Fruit fly (Drosophila melanogaster) whole organism, embryonic: ENCODE results near the gene CG9837.
A peak's percentile ranks its signal among the peaks of the same experiment; 100 is the strongest.

ENCODE experiments used
- Ada2b ChIP-seq: fragments of 200-800 bp; sonication (Bioruptor generic); IDR thresholded peaks from 2 replicates; pipeline ENCODE4 v1.3.6; 2022; ENCODE audit warnings: missing biosample characterization, missing genetic modification characterization
- B-H1 ChIP-seq: fragments of 200-800 bp; sonication (Bioruptor generic); IDR thresholded peaks from 3 replicates; pipeline ENCODE4 v1.3.6; 2022; ENCODE audit warnings: missing biosample characterization, missing genetic modification characterization
- Bteb2 ChIP-seq: fragments of 200-800 bp; sonication (Bioruptor generic); optimal IDR thresholded peaks from 2 replicates; lab custom pipeline; 2016; ENCODE audit warnings: missing biosample characterization, missing genetic modification characterization
- CG10147 ChIP-seq: fragments of 200-800 bp; sonication (Bioruptor generic); optimal IDR thresholded peaks from 2 replicates; lab custom pipeline; 2019; ENCODE audit warnings: missing biosample characterization, mild to moderate bottlenecking, missing genetic modification characterization, moderate library complexity
- CG1024 ChIP-seq: fragments of 200-800 bp; sonication (Bioruptor generic); IDR thresholded peaks from 2 replicates; pipeline ENCODE4 v1.3.6; 2022; ENCODE audit warnings: missing biosample characterization, missing genetic modification characterization
- CG11560 ChIP-seq: fragments of 200-800 bp; sonication (Bioruptor generic); IDR thresholded peaks from 3 replicates; pipeline ENCODE4 v1.3.6; 2022; ENCODE audit warnings: missing biosample characterization, missing genetic modification characterization
- CG1233 ChIP-seq: fragments of 200-800 bp; sonication (Bioruptor generic); optimal IDR thresholded peaks from 4 replicates; lab custom pipeline; 2018; ENCODE audit warnings: missing biosample characterization, mild to moderate bottlenecking, missing genetic modification characterization
- CG16813 ChIP-seq: fragments of 200-800 bp; sonication (Bioruptor generic); IDR thresholded peaks from 3 replicates; pipeline ENCODE4 v1.3.6; 2022; ENCODE audit warnings: missing biosample characterization, missing genetic modification characterization; ENCODE audit not compliant: partially characterized antibody
- CG17829 ChIP-seq: fragments of 200-800 bp; optimal IDR thresholded peaks from 2 replicates; lab custom pipeline; 2019; ENCODE audit warnings: missing biosample characterization, mild to moderate bottlenecking, missing genetic modification characterization, moderate library complexity
- CG18599 ChIP-seq: fragments of 200-800 bp; sonication (Bioruptor generic); optimal IDR thresholded peaks from 3 replicates; lab custom pipeline; 2017; ENCODE audit warnings: missing biosample characterization, missing genetic modification characterization, mild to moderate bottlenecking, moderate library complexity, missing genetic modification reagents
- CG2199 ChIP-seq: fragments of 200-800 bp; sonication (Bioruptor generic); IDR thresholded peaks from 3 replicates; pipeline ENCODE4 v1.3.6; 2022; ENCODE audit warnings: missing biosample characterization, missing genetic modification characterization
- CG2678 ChIP-seq: fragments of 200-800 bp; sonication (Bioruptor generic); optimal IDR thresholded peaks from 3 replicates; lab custom pipeline; 2019; ENCODE audit warnings: missing biosample characterization, mild to moderate bottlenecking, missing genetic modification characterization, moderate library complexity
- CG31441 ChIP-seq: fragments of 200-800 bp; sonication (Bioruptor generic); IDR thresholded peaks from 2 replicates; pipeline ENCODE4 v1.3.6; 2022; ENCODE audit warnings: missing biosample characterization, missing genetic modification characterization
- CG32772 ChIP-seq: fragments of 200-800 bp; sonication (Bioruptor generic); IDR thresholded peaks from 2 replicates; pipeline ENCODE4 v1.3.6; 2022; ENCODE audit warnings: missing biosample characterization, missing genetic modification characterization
- CG33213 ChIP-seq: fragments of 200-800 bp; sonication (Bioruptor generic); optimal IDR thresholded peaks from 3 replicates; lab custom pipeline; 2016; ENCODE audit warnings: missing biosample characterization, missing genetic modification characterization
- CG43689 ChIP-seq: fragments of 200-800 bp; sonication (Bioruptor generic); IDR thresholded peaks from 2 replicates; pipeline ENCODE4 v1.3.6; 2022; ENCODE audit warnings: missing biosample characterization, missing genetic modification characterization
- CG5180 ChIP-seq: fragments of 200-800 bp; sonication (Bioruptor generic); optimal IDR thresholded peaks from 3 replicates; lab custom pipeline; 2017; ENCODE audit warnings: missing biosample characterization, missing genetic modification characterization, mild to moderate bottlenecking, moderate library complexity, missing genetic modification reagents
- CG7928 ChIP-seq: fragments of 200-800 bp; sonication (Bioruptor generic); optimal IDR thresholded peaks from 2 replicates; lab custom pipeline; 2017; ENCODE audit warnings: missing biosample characterization, mild to moderate bottlenecking, missing genetic modification characterization
- Chrac-16 ChIP-seq: fragments of 200-800 bp; sonication (Bioruptor generic); optimal IDR thresholded peaks from 3 replicates; lab custom pipeline; 2016; ENCODE audit warnings: missing biosample characterization, missing genetic modification characterization
- E2f1 ChIP-seq: fragments of 200-800 bp; sonication (Bioruptor generic); IDR thresholded peaks from 2 replicates; pipeline ENCODE4 v1.3.6; 2022; ENCODE audit warnings: missing biosample characterization, missing genetic modification characterization
- E2f2 ChIP-seq: fragments of 200-800 bp; sonication (Bioruptor generic); IDR thresholded peaks from 2 replicates; pipeline ENCODE4 v1.3.6; 2022; ENCODE audit warnings: missing biosample characterization, missing genetic modification characterization
- Eip74EF ChIP-seq, 2 experiments: fragments of 200-800 bp in 1 of 2; fragments of >200 bp in 1 of 2; sonication (Bioruptor generic) in 1 of 2; optimal IDR thresholded peaks; 2 replicates each; lab custom pipeline; 2017 to 2019; ENCODE audit warnings: missing biosample characterization in 2 of 2, missing genetic modification characterization in 2 of 2, mild to moderate bottlenecking in 1 of 2, moderate library complexity in 1 of 2
- Fer1 ChIP-seq: fragments of 200-800 bp; sonication (Bioruptor generic); optimal IDR thresholded peaks from 2 replicates; lab custom pipeline; 2017; ENCODE audit warnings: missing biosample characterization, mild to moderate bottlenecking, missing genetic modification characterization
- HLH4C ChIP-seq: fragments of 200-800 bp; sonication (Bioruptor generic); IDR thresholded peaks from 3 replicates; pipeline ENCODE4 v1.3.6; 2022; ENCODE audit warnings: missing biosample characterization, missing genetic modification characterization; ENCODE audit not compliant: partially characterized antibody
- Hr39 ChIP-seq: fragments of >200 bp; optimal IDR thresholded peaks from 2 replicates; lab custom pipeline; 2017
- Lpt ChIP-seq: fragments of >200 bp; optimal IDR thresholded peaks from 2 replicates; lab custom pipeline; 2018; ENCODE audit warnings: missing biosample characterization, missing genetic modification characterization
- Side ChIP-seq: fragments of 200-800 bp; sonication (Bioruptor generic); optimal IDR thresholded peaks from 2 replicates; lab custom pipeline; 2016; ENCODE audit warnings: missing biosample characterization, missing genetic modification characterization
- Six4 ChIP-seq: fragments of 200-800 bp; sonication (Bioruptor generic); optimal IDR thresholded peaks from 2 replicates; lab custom pipeline; 2016; ENCODE audit warnings: missing biosample characterization, missing genetic modification characterization
- al ChIP-seq: fragments of 200-800 bp; sonication (Bioruptor generic); IDR thresholded peaks from 2 replicates; pipeline ENCODE4 v1.3.6; 2022; ENCODE audit warnings: missing biosample characterization, missing genetic modification characterization
- amos ChIP-seq: fragments of 200-800 bp; sonication (Bioruptor generic); IDR thresholded peaks from 2 replicates; pipeline ENCODE4 v1.3.6; 2022; ENCODE audit warnings: missing biosample characterization, missing genetic modification characterization; ENCODE audit not compliant: partially characterized antibody
- croc ChIP-seq: fragments of 200-800 bp; sonication (Bioruptor generic); conservative IDR thresholded peaks from 3 replicates; pipeline ENCODE4 v1.3.6; 2022; ENCODE audit warnings: missing biosample characterization, missing genetic modification characterization
- dati ChIP-seq: fragments of 200-800 bp; sonication (Bioruptor generic); IDR thresholded peaks from 2 replicates; pipeline ENCODE4 v1.3.6; 2022; ENCODE audit warnings: missing biosample characterization, missing genetic modification characterization
- emc ChIP-seq: fragments of 200-800 bp; sonication (Bioruptor generic); optimal IDR thresholded peaks from 2 replicates; lab custom pipeline; 2016; ENCODE audit warnings: missing biosample characterization, missing genetic modification characterization
- gcm ChIP-seq: fragments of 200-800 bp; sonication (Bioruptor generic); optimal IDR thresholded peaks from 2 replicates; lab custom pipeline; 2019; ENCODE audit warnings: missing biosample characterization, mild to moderate bottlenecking, missing genetic modification characterization, moderate library complexity
- h ChIP-seq: fragments of >200 bp; optimal IDR thresholded peaks from 2 replicates; lab custom pipeline; 2017
- ind ChIP-seq: fragments of 200-800 bp; sonication (Bioruptor generic); optimal IDR thresholded peaks from 3 replicates; lab custom pipeline; 2016; ENCODE audit warnings: missing biosample characterization, missing genetic modification characterization
- kay ChIP-seq: fragments of 200-800 bp; sonication (Bioruptor generic); optimal IDR thresholded peaks from 2 replicates; lab custom pipeline; 2016; ENCODE audit warnings: missing biosample characterization, missing genetic modification characterization
- ken ChIP-seq: fragments of 200-800 bp; sonication (Bioruptor generic); IDR thresholded peaks from 3 replicates; pipeline ENCODE4 v1.3.6; 2022; ENCODE audit warnings: missing biosample characterization, missing genetic modification characterization
- lov ChIP-seq, 2 experiments: fragments of 200-800 bp in 1 of 2; fragments of >200 bp in 1 of 2; sonication (Bioruptor generic) in 1 of 2; IDR thresholded peaks in 1 of 2; optimal IDR thresholded peaks in 1 of 2; 2 replicates in 1 of 2; 3 replicates in 1 of 2; pipeline versions ENCODE4 v1.3.6 to Lab custom; 2017 to 2022; ENCODE audit warnings: missing biosample characterization in 1 of 2, missing genetic modification characterization in 1 of 2
- nmo ChIP-seq: fragments of 200-800 bp; sonication (Bioruptor generic); optimal IDR thresholded peaks from 2 replicates; lab custom pipeline; 2018; ENCODE audit warnings: missing biosample characterization, mild to moderate bottlenecking, missing genetic modification characterization, moderate library complexity
- oc ChIP-seq: fragments of 200-800 bp; sonication (Bioruptor generic); optimal IDR thresholded peaks from 2 replicates; lab custom pipeline; 2018; ENCODE audit warnings: missing biosample characterization, mild to moderate bottlenecking, missing genetic modification characterization, moderate library complexity
- run ChIP-seq: fragments of 200-800 bp; sonication (Bioruptor generic); optimal IDR thresholded peaks from 3 replicates; lab custom pipeline; 2018; ENCODE audit warnings: missing biosample characterization, mild to moderate bottlenecking, missing genetic modification characterization
- schlank ChIP-seq: fragments of 200-800 bp; sonication (Bioruptor generic); optimal IDR thresholded peaks from 2 replicates; lab custom pipeline; 2018; ENCODE audit warnings: missing biosample characterization, mild to moderate bottlenecking, missing genetic modification characterization
- sima ChIP-seq: fragments of 200-800 bp; sonication (Bioruptor generic); optimal IDR thresholded peaks from 2 replicates; lab custom pipeline; 2016; ENCODE audit warnings: missing biosample characterization, missing genetic modification characterization
- sr ChIP-seq: fragments of 200-800 bp; sonication (Bioruptor generic); IDR thresholded peaks from 3 replicates; pipeline ENCODE4 v1.3.6; 2022; ENCODE audit warnings: missing biosample characterization, missing genetic modification characterization
- tgo ChIP-seq: fragments of 200-800 bp; sonication (Bioruptor generic); IDR thresholded peaks from 3 replicates; pipeline ENCODE4 v1.3.6; 2022; ENCODE audit warnings: missing biosample characterization, missing genetic modification characterization
- tin ChIP-seq: fragments of 200-800 bp; sonication (Bioruptor generic); optimal IDR thresholded peaks from 3 replicates; lab custom pipeline; 2016; ENCODE audit warnings: missing biosample characterization, missing genetic modification characterization
- tll ChIP-seq, 2 experiments: fragments of 200-800 bp in 1 of 2; fragments of >200 bp in 1 of 2; sonication (Bioruptor generic) in 1 of 2; optimal IDR thresholded peaks; 2 replicates each; lab custom pipeline; 2017 to 2019; ENCODE audit warnings: missing biosample characterization in 2 of 2, missing genetic modification characterization in 2 of 2, mild to moderate bottlenecking in 1 of 2, moderate library complexity in 1 of 2
- trh ChIP-seq: fragments of 200-800 bp; sonication (Bioruptor generic); optimal IDR thresholded peaks from 2 replicates; lab custom pipeline; 2016; ENCODE audit warnings: missing biosample characterization, missing genetic modification characterization
- twi ChIP-seq: fragments of 200-800 bp; optimal IDR thresholded peaks from 2 replicates; lab custom pipeline; 2019; ENCODE audit warnings: missing biosample characterization, mild to moderate bottlenecking, missing genetic modification characterization, moderate library complexity
- vnd ChIP-seq: fragments of 200-800 bp; sonication (Bioruptor generic); IDR thresholded peaks from 3 replicates; pipeline ENCODE4 v1.3.6; 2022; ENCODE audit warnings: missing biosample characterization, missing genetic modification characterization; ENCODE audit not compliant: partially characterized antibody

The CG9837 gene

dm6 chr3R:8784788-8785187 is 28.6 kb downstream of the CG9837 start (continued):
- TF ChIP-seq CG5180 (no peak), al (peak; percentile 35; the same call in 1 of the 2 replicates), CG2199 (GFP tag; lab: Robert Waterston, UW) (no peak), amos (no peak), ken (peak; percentile 27; the same call in 1 of the 3 replicates), E2f1 (GFP tag; lab: Robert Waterston, UW) (peak; percentile 55; the same call in 1 of the 2 replicates), E2f2 (GFP tag; lab: Robert Waterston, UW) (peak; percentile 31; the same call in 1 of the 2 replicates), schlank (tag; lab: Kevin White, UChicago) (no peak), kay (GFP tag; lab: Kevin White, UChicago) (no peak), Ada2b (GFP tag; lab: Robert Waterston, UW) (peak; percentile 77), run (tag; lab: Kevin White, UChicago) (no peak), CG1024 (no peak), tgo (peak; percentile 58; the same call in 2 of the 3 replicates), h (lab: Kevin White, UChicago) (no peak), CG43689 (GFP tag; lab: Robert Waterston, UW) (0 out of 2 replicates have a peak, but pooled peaks have one; percentile 36), Bteb2 (GFP tag; lab: Kevin White, UChicago) (no peak), Side (GFP tag; lab: Kevin White, UChicago) (no peak), vnd (GFP tag; lab: Robert Waterston, UW) (no peak), Six4 (GFP tag; lab: Kevin White, UChicago) (no peak), dati (GFP tag; lab: Robert Waterston, UW) (no peak), CG10147 (GFP tag; lab: Kevin White, UChicago) (no peak), tin (GFP tag; lab: Kevin White, UChicago) (peak; percentile 30), sr (no peak), CG1233 (peak; percentile 11), CG2678 (tag; lab: Kevin White, UChicago) (no peak), CG11560 (no peak), croc (GFP tag; lab: Robert Waterston, UW) (no peak), gcm (GFP tag; lab: Kevin White, UChicago) (no peak), Fer1 (GFP tag; lab: Kevin White, UChicago) (no peak), CG31441 (GFP tag; lab: Robert Waterston, UW) (no peak), twi (tag; lab: Kevin White, UChicago) (no peak), oc (no peak), Lpt (GFP tag; lab: Kevin White, UChicago) (no peak), HLH4C (GFP tag; lab: Robert Waterston, UW) (no peak), CG18599 (peak; percentile 57), sima (no peak), CG7928 (no peak), CG33213 (GFP tag; lab: Kevin White, UChicago) (no peak), Eip74EF (GFP tag; optimal IDR thresholded peaks at IDR 0.05; lab: Kevin White, UChicago) (no peak), Chrac-16 (GFP tag; lab: Kevin White, UChicago) (peak; percentile 28), CG17829 (tag; lab: Kevin White, UChicago) (peak; percentile 7), CG32772 (peak; percentile 37; the same call in 1 of the 2 replicates), CG16813 (no peak), lov (optimal IDR thresholded peaks at IDR 0.05; lab: Kevin White, UChicago) (no peak), lov (GFP tag; IDR thresholded peaks at IDR 0.05; lab: Robert Waterston, UW) (no peak), emc (GFP tag; lab: Kevin White, UChicago) (no peak), ind (GFP tag; lab: Kevin White, UChicago) (no peak), tll (GFP tag; optimal IDR thresholded peaks at IDR 0.05; lab: Kevin White, UChicago) (no peak), nmo (peak; percentile 22), trh (GFP tag; lab: Kevin White, UChicago) (no peak), Hr39 (no peak), B-H1 (peak; percentile 47; the same call in 2 of the 3 replicates)
